Fruit fly (Drosophila melanogaster) whole organism, embryonic: ENCODE results near the gene Tnpo.

ENCODE experiments used
- Aef1 ChIP-seq: fragments of 200-800 bp; sonication (Bioruptor generic); IDR thresholded peaks from 3 replicates; pipeline ENCODE4 v1.3.6; 2022; ENCODE audit warnings: missing biosample characterization, missing genetic modification characterization
- Atf6 ChIP-seq: fragments of 200-800 bp; sonication (Bioruptor generic); IDR thresholded peaks from 2 replicates; pipeline ENCODE4 v1.3.6; 2022; ENCODE audit warnings: missing biosample characterization, missing genetic modification characterization
- Bdp1 ChIP-seq: fragments of 200-800 bp; sonication (Bioruptor generic); optimal IDR thresholded peaks from 3 replicates; lab custom pipeline; 2016; ENCODE audit warnings: missing biosample characterization, missing genetic modification characterization
- CG10654 ChIP-seq: fragments of 200-800 bp; sonication (Bioruptor generic); optimal IDR thresholded peaks from 2 replicates; lab custom pipeline; 2016; ENCODE audit warnings: missing biosample characterization, missing genetic modification characterization
- CG10959 ChIP-seq: fragments of 200-800 bp; sonication (Bioruptor generic); IDR thresholded peaks from 2 replicates; pipeline ENCODE4 v1.3.6; 2022; ENCODE audit warnings: missing biosample characterization, missing genetic modification characterization
- CG10979 ChIP-seq: fragments of 200-800 bp; sonication (Bioruptor generic); optimal IDR thresholded peaks from 2 replicates; lab custom pipeline; 2018; ENCODE audit warnings: missing biosample characterization, mild to moderate bottlenecking, missing genetic modification characterization, moderate library complexity
- CG11504 ChIP-seq: fragments of 200-800 bp; sonication (Bioruptor generic); optimal IDR thresholded peaks from 3 replicates; lab custom pipeline; 2019; ENCODE audit warnings: missing biosample characterization, mild to moderate bottlenecking, missing genetic modification characterization, moderate library complexity
- CG12219 ChIP-seq: fragments of 200-800 bp; sonication (Bioruptor generic); optimal IDR thresholded peaks from 3 replicates; lab custom pipeline; 2018; ENCODE audit warnings: missing biosample characterization, mild to moderate bottlenecking, missing genetic modification characterization
- CG12942 ChIP-seq: fragments of 200-800 bp; sonication (Bioruptor generic); optimal IDR thresholded peaks from 3 replicates; lab custom pipeline; 2016; ENCODE audit warnings: missing biosample characterization, missing genetic modification characterization
- CG13296 ChIP-seq: fragments of 200-800 bp; sonication (Bioruptor generic); optimal IDR thresholded peaks from 3 replicates; lab custom pipeline; 2018; ENCODE audit warnings: missing biosample characterization, mild to moderate bottlenecking, missing genetic modification characterization
- CG14441 ChIP-seq: fragments of 200-800 bp; sonication (Bioruptor generic); IDR thresholded peaks from 2 replicates; pipeline ENCODE4 v1.3.6; 2022; ENCODE audit warnings: missing biosample characterization, missing genetic modification characterization
- CG14710 ChIP-seq: fragments of 200-800 bp; sonication (Bioruptor generic); optimal IDR thresholded peaks from 3 replicates; lab custom pipeline; 2019; ENCODE audit warnings: missing biosample characterization, mild to moderate bottlenecking, missing genetic modification characterization, moderate library complexity
- CG15073 ChIP-seq: fragments of 200-800 bp; sonication (Bioruptor generic); optimal IDR thresholded peaks from 2 replicates; lab custom pipeline; 2016; ENCODE audit warnings: missing biosample characterization, missing genetic modification characterization
- CG15514 ChIP-seq: fragments of 200-800 bp; sonication (Bioruptor generic); optimal IDR thresholded peaks from 3 replicates; lab custom pipeline; 2017; ENCODE audit warnings: missing biosample characterization, missing genetic modification characterization, mild to moderate bottlenecking, moderate library complexity, missing genetic modification reagents
- CG15601 ChIP-seq: fragments of 200-800 bp; sonication (Bioruptor generic); optimal IDR thresholded peaks from 3 replicates; lab custom pipeline; 2019; ENCODE audit warnings: missing biosample characterization, mild to moderate bottlenecking, missing genetic modification characterization, moderate library complexity
- CG17186 ChIP-seq: fragments of 200-800 bp; sonication (Bioruptor generic); optimal IDR thresholded peaks from 3 replicates; lab custom pipeline; 2017; ENCODE audit warnings: missing biosample characterization, missing genetic modification reagents, missing genetic modification characterization
- CG2120 ChIP-seq: fragments of 200-800 bp; sonication (Bioruptor generic); optimal IDR thresholded peaks from 3 replicates; lab custom pipeline; 2016; ENCODE audit warnings: missing biosample characterization, missing genetic modification characterization
- CG30020 ChIP-seq: fragments of 200-800 bp; optimal IDR thresholded peaks from 2 replicates; lab custom pipeline; 2019; ENCODE audit warnings: missing biosample characterization, mild to moderate bottlenecking, missing genetic modification characterization, moderate library complexity
- CG31224 ChIP-seq: fragments of 200-800 bp; sonication (Bioruptor generic); IDR thresholded peaks from 2 replicates; pipeline ENCODE4 v1.3.6; 2022; ENCODE audit warnings: missing biosample characterization, missing genetic modification characterization
- CG31365 ChIP-seq: fragments of 200-800 bp; sonication (Bioruptor generic); optimal IDR thresholded peaks from 2 replicates; lab custom pipeline; 2018; ENCODE audit warnings: missing biosample characterization, mild to moderate bottlenecking, missing genetic modification characterization
- CG34376 ChIP-seq: fragments of 200-800 bp; sonication (Bioruptor generic); optimal IDR thresholded peaks from 2 replicates; lab custom pipeline; 2018; ENCODE audit warnings: missing biosample characterization, mild to moderate bottlenecking, missing genetic modification characterization
- CG4360 ChIP-seq: fragments of 200-800 bp; sonication (Bioruptor generic); IDR thresholded peaks from 2 replicates; pipeline ENCODE4 v1.3.6; 2022; ENCODE audit warnings: missing biosample characterization, missing genetic modification characterization
- CG7357 ChIP-seq: fragments of 200-800 bp; sonication (Bioruptor generic); IDR thresholded peaks from 3 replicates; pipeline ENCODE4 v1.3.6; 2022; ENCODE audit warnings: missing biosample characterization, missing genetic modification characterization
- CG7786 ChIP-seq: fragments of 200-800 bp; sonication (Bioruptor generic); optimal IDR thresholded peaks from 2 replicates; lab custom pipeline; 2016; ENCODE audit warnings: missing biosample characterization, missing genetic modification characterization
- CG7928 ChIP-seq: fragments of 200-800 bp; sonication (Bioruptor generic); optimal IDR thresholded peaks from 2 replicates; lab custom pipeline; 2017; ENCODE audit warnings: missing biosample characterization, mild to moderate bottlenecking, missing genetic modification characterization
- CG7963 ChIP-seq: fragments of 200-800 bp; sonication (Bioruptor generic); IDR thresholded peaks from 3 replicates; pipeline ENCODE4 v1.3.6; 2022; ENCODE audit warnings: missing biosample characterization, missing genetic modification characterization; ENCODE audit not compliant: partially characterized antibody
- CG8359 ChIP-seq: fragments of 200-800 bp; sonication (Bioruptor generic); optimal IDR thresholded peaks from 2 replicates; lab custom pipeline; 2017; ENCODE audit warnings: missing biosample characterization, mild to moderate bottlenecking, missing genetic modification characterization, borderline replicate concordance
- CrebB ChIP-seq: fragments of 200-800 bp; sonication (Bioruptor generic); optimal IDR thresholded peaks from 3 replicates; lab custom pipeline; 2018; ENCODE audit warnings: missing biosample characterization, mild to moderate bottlenecking, missing genetic modification characterization
- Dip2 ChIP-seq: fragments of 200-800 bp; sonication (Bioruptor generic); IDR thresholded peaks from 2 replicates; pipeline ENCODE4 v1.3.6; 2022; ENCODE audit warnings: missing biosample characterization, missing genetic modification characterization
- Dref ChIP-seq: fragments of 200-800 bp; sonication (Bioruptor generic); IDR thresholded peaks from 2 replicates; pipeline ENCODE4 v1.3.6; 2022; ENCODE audit warnings: missing biosample characterization, missing genetic modification characterization
- E2f2 ChIP-seq: fragments of 200-800 bp; sonication (Bioruptor generic); IDR thresholded peaks from 2 replicates; pipeline ENCODE4 v1.3.6; 2022; ENCODE audit warnings: missing biosample characterization, missing genetic modification characterization
- HLH54F ChIP-seq: fragments of 200-800 bp; sonication (Bioruptor generic); optimal IDR thresholded peaks from 3 replicates; lab custom pipeline; 2016; ENCODE audit warnings: missing biosample characterization, missing genetic modification characterization
- Hr39 ChIP-seq: fragments of >200 bp; optimal IDR thresholded peaks from 2 replicates; lab custom pipeline; 2017
- Lim3 ChIP-seq: fragments of 200-800 bp; sonication (Bioruptor generic); IDR thresholded peaks from 2 replicates; pipeline ENCODE4 v1.3.6; 2022; ENCODE audit warnings: missing biosample characterization, missing genetic modification characterization
- Mad ChIP-seq: fragments of 200-800 bp; sonication (Bioruptor generic); optimal IDR thresholded peaks from 2 replicates; lab custom pipeline; 2016; ENCODE audit warnings: missing biosample characterization, missing genetic modification characterization
- Myb ChIP-seq: fragments of 200-800 bp; sonication (Bioruptor generic); optimal IDR thresholded peaks from 2 replicates; lab custom pipeline; 2016; ENCODE audit warnings: missing biosample characterization, missing genetic modification characterization
- Scr ChIP-seq: fragments of 200-800 bp; sonication (Bioruptor generic); IDR thresholded peaks from 2 replicates; pipeline ENCODE4 v1.3.6; 2022; ENCODE audit warnings: missing biosample characterization, missing genetic modification characterization; ENCODE audit not compliant: partially characterized antibody
- Stat92E ChIP-seq, 3 experiments: fragments of >200 bp in 2 of 3; fragments of 200-800 bp in 1 of 3; sonication (Bioruptor generic) in 1 of 3; optimal IDR thresholded peaks; 2 replicates each; lab custom pipeline; 2017 to 2019; ENCODE audit warnings: missing biosample characterization in 3 of 3, missing genetic modification characterization in 3 of 3, mild to moderate bottlenecking in 1 of 3, moderate library complexity in 1 of 3
- bsh ChIP-seq, 2 experiments: fragments of 200-800 bp; sonication (Bioruptor generic); optimal IDR thresholded peaks; 2 replicates each; lab custom pipeline; 2017 to 2018; ENCODE audit warnings: mild to moderate bottlenecking in 2 of 2, missing biosample characterization in 2 of 2, missing genetic modification characterization in 2 of 2, moderate library complexity in 1 of 2
- cad ChIP-seq: fragments of >200 bp; optimal IDR thresholded peaks from 2 replicates; lab custom pipeline; 2017; ENCODE audit warnings: missing biosample characterization, missing genetic modification characterization
- disco-r ChIP-seq: fragments of 200-800 bp; sonication (Bioruptor generic); optimal IDR thresholded peaks from 2 replicates; lab custom pipeline; 2016; ENCODE audit warnings: missing biosample characterization, missing genetic modification characterization
- en ChIP-seq: fragments of 200-800 bp; sonication (Bioruptor generic); optimal IDR thresholded peaks from 2 replicates; lab custom pipeline; 2016; ENCODE audit warnings: missing biosample characterization, missing genetic modification characterization
- fd96Cb ChIP-seq: fragments of 200-800 bp; sonication (Bioruptor generic); optimal IDR thresholded peaks from 2 replicates; lab custom pipeline; 2018; ENCODE audit warnings: missing biosample characterization, mild to moderate bottlenecking, missing genetic modification characterization, moderate library complexity
- gcm2 ChIP-seq: fragments of 200-800 bp; sonication (Bioruptor generic); optimal IDR thresholded peaks from 2 replicates; lab custom pipeline; 2016; ENCODE audit warnings: missing biosample characterization, missing genetic modification characterization
- hbn ChIP-seq: fragments of 200-800 bp; sonication (Bioruptor generic); IDR thresholded peaks from 2 replicates; pipeline ENCODE4 v1.3.6; 2022; ENCODE audit warnings: missing biosample characterization, missing genetic modification characterization; ENCODE audit not compliant: partially characterized antibody
- lmd ChIP-seq: fragments of 200-800 bp; sonication (Bioruptor generic); IDR thresholded peaks from 2 replicates; pipeline ENCODE4 v1.3.6; 2022; ENCODE audit warnings: missing biosample characterization, missing genetic modification characterization
- maf-S ChIP-seq: fragments of 200-800 bp; sonication (Bioruptor generic); optimal IDR thresholded peaks from 2 replicates; lab custom pipeline; 2016; ENCODE audit warnings: missing biosample characterization, missing genetic modification characterization
- nau ChIP-seq: fragments of 200-800 bp; sonication (Bioruptor generic); optimal IDR thresholded peaks from 3 replicates; lab custom pipeline; 2017; ENCODE audit warnings: missing biosample characterization, mild to moderate bottlenecking, missing genetic modification characterization, missing genetic modification reagents
- pita ChIP-seq: fragments of 200-800 bp; sonication (Bioruptor generic); optimal IDR thresholded peaks from 2 replicates; lab custom pipeline; 2017; ENCODE audit warnings: missing biosample characterization, mild to moderate bottlenecking, missing genetic modification characterization
- row ChIP-seq: fragments of 200-800 bp; sonication (Bioruptor generic); IDR thresholded peaks from 3 replicates; pipeline ENCODE4 v1.3.6; 2022; ENCODE audit warnings: missing biosample characterization, missing genetic modification characterization
- scrt ChIP-seq: fragments of 200-800 bp; sonication (Bioruptor generic); optimal IDR thresholded peaks from 2 replicates; lab custom pipeline; 2018; ENCODE audit warnings: missing biosample characterization, mild to moderate bottlenecking, missing genetic modification characterization, moderate library complexity
- zen2 ChIP-seq: fragments of 200-800 bp; sonication (Bioruptor generic); IDR thresholded peaks from 3 replicates; pipeline ENCODE4 v1.3.6; 2022; ENCODE audit warnings: missing biosample characterization, missing genetic modification characterization; ENCODE audit not compliant: partially characterized antibody

The Tnpo gene

DNA sequence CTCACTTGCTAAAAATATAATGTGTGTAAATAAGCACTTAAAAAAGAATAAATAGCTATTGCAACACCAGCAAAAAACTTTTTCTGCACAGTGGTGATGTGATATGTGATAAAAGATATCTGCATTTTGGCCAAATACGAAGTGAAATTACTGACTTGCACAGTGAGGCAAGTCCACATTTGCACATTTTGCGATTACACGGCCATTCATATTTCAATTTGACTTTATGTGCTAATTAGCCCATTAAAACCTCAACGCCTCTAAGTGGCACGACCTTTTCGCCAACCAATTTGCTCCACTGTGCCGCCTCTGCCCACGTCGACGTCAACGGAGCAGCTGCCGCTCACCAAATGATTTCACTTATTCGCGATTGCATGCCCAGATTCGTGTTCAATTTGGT lies 26.9 kb downstream of the Tnpo start, which contains the start of gene CG33946 (continued):
- TF ChIP-seq HLH54F (GFP tag; lab: Kevin White, UChicago): peak; percentile 4
- peak; percentile 57 for TF ChIP-seq CG14441
- TF ChIP-seq Bdp1: no peak
- no peak for TF ChIP-seq Hr39 (lab: Kevin White, UChicago)
- TF ChIP-seq Mad: no peak
- TF ChIP-seq Dip2: no peak
- no peak for TF ChIP-seq E2f2 (GFP tag; lab: Robert Waterston, UW)
- no peak for TF ChIP-seq CG12219
- peak; percentile 21 for TF ChIP-seq CG10654 (GFP tag; lab: Kevin White, UChicago)
- TF ChIP-seq CG2120 (GFP tag; lab: Kevin White, UChicago): no peak
- TF ChIP-seq Atf6: no peak
- peak; percentile 13 for TF ChIP-seq CG11504 (tag; lab: Kevin White, UChicago)
- no peak for TF ChIP-seq CG15601 (tag; lab: Kevin White, UChicago)
- no peak for TF ChIP-seq CG30020 (tag; lab: Kevin White, UChicago)
- no peak for TF ChIP-seq CG31365 (tag; lab: Kevin White, UChicago)
- TF ChIP-seq zen2 (GFP tag; lab: Robert Waterston, UW): no peak
- no peak for TF ChIP-seq CG34376 (GFP tag; lab: Kevin White, UChicago)
- no peak for TF ChIP-seq CG7357
- no peak for TF ChIP-seq Stat92E (GFP tag; optimal IDR thresholded peaks at IDR 0.05; lab: Kevin White, UChicago)
- no peak for TF ChIP-seq cad (GFP tag; lab: Kevin White, UChicago)
- TF ChIP-seq CG15514: no peak
- peak in 1 of 2 experiments; percentile 47 for TF ChIP-seq bsh (GFP tag; optimal IDR thresholded peaks at IDR 0.05; lab: Kevin White, UChicago)
- no peak for TF ChIP-seq CG31224 (GFP tag; lab: Robert Waterston, UW)
- TF ChIP-seq CG12942: no peak
- no peak for TF ChIP-seq CG14710 (tag; lab: Kevin White, UChicago)
- TF ChIP-seq scrt (GFP tag; lab: Kevin White, UChicago): no peak
- TF ChIP-seq CrebB: no peak
- no peak for TF ChIP-seq CG7928 (GFP tag; lab: Kevin White, UChicago)
- TF ChIP-seq hbn (GFP tag; lab: Robert Waterston, UW): no peak
- TF ChIP-seq disco-r (GFP tag; lab: Kevin White, UChicago): no peak
- no peak for TF ChIP-seq fd96Cb (tag; lab: Kevin White, UChicago)
- TF ChIP-seq Myb (GFP tag; lab: Kevin White, UChicago): no peak
- no peak for TF ChIP-seq pita (GFP tag; lab: Kevin White, UChicago)
- TF ChIP-seq CG10959: peak; percentile 58
- no peak for TF ChIP-seq nau (GFP tag; lab: Kevin White, UChicago)
- no peak for TF ChIP-seq gcm2 (GFP tag; lab: Kevin White, UChicago)
- peak; percentile 53 for TF ChIP-seq row
- 0 out of 3 replicates have a peak, but pooled peaks have one; percentile 23 for TF ChIP-seq Aef1
- TF ChIP-seq en (GFP tag; lab: Kevin White, UChicago): no peak
- TF ChIP-seq CG17186 (GFP tag; lab: Kevin White, UChicago): no peak
- TF ChIP-seq lmd: peak; percentile 61
- no peak for TF ChIP-seq CG7786 (GFP tag; lab: Kevin White, UChicago)
- TF ChIP-seq Lim3: no peak
- no peak for TF ChIP-seq CG4360 (GFP tag; lab: Robert Waterston, UW)
- no peak for TF ChIP-seq CG13296 (GFP tag; lab: Kevin White, UChicago)
- TF ChIP-seq CG15073 (GFP tag; lab: Kevin White, UChicago): no peak
- TF ChIP-seq Scr: no peak
- no peak for TF ChIP-seq CG7963
- no peak for TF ChIP-seq CG8359
- TF ChIP-seq Dref (GFP tag; lab: Robert Waterston, UW): no peak
- TF ChIP-seq maf-S (GFP tag; lab: Kevin White, UChicago): no peak
- TF ChIP-seq CG10979 (tag; lab: Kevin White, UChicago): peak; percentile 20
